Worm (Caenorhabditis elegans): ENCODE measurements around the gene mxl-3.

mxl-3 gene

ce11 chrX:13306869-13307446 is 43.6 kb downstream of the mxl-3 start (continued):
- TF ChIP-seq hlh-12 (tag; optimal IDR thresholded peaks at IDR 0.05) (peak; percentile 89), ccch-3 (GFP tag; optimal IDR thresholded peaks at IDR 0.05) (peak; percentile 52), ceh-91 (GFP tag; IDR thresholded peaks at IDR 0.05) (no peak), bed-1 (GFP tag; IDR thresholded peaks at IDR 0.05) (0 out of 2 replicates have a peak, but pooled peaks have one; percentile 66), Y79H2A.3 (GFP tag; conservative IDR thresholded peaks at IDR 0.05) (0 out of 2 replicates have a peak, but pooled peaks have one; percentile 34), efl-1 (GFP tag; optimal IDR thresholded peaks at IDR 0.05) (no peak), D2030.7 (GFP tag; IDR thresholded peaks at IDR 0.05) (peak; percentile 90)

ce11 chrX:13305779-13306178 is 44.8 kb downstream of the mxl-3 start, which contains the start of gene srd-43:
Gene srd-43 (minus strand): TSS chrX:13305844.
- TF ChIP-seq madf-6 (GFP tag; IDR thresholded peaks at IDR 0.05) (no peak), efl-1 (GFP tag; optimal IDR thresholded peaks at IDR 0.05) (no peak), F10E7.11 (tag; optimal IDR thresholded peaks at IDR 0.05) (no peak), bed-2 (GFP tag; IDR thresholded peaks at IDR 0.05) (no peak), attf-3 (GFP tag; conservative IDR thresholded peaks at IDR 0.05) (no peak)

ce11 chrX:13303357-13303756 is 47.2 kb downstream of the mxl-3 start, which contains the start of gene srd-42:
Gene srd-42 (minus strand): TSS chrX:13303457.
- TF ChIP-seq attf-6 (GFP tag; IDR thresholded peaks at IDR 0.05) (no peak), mxl-1 (tag; optimal IDR thresholded peaks at IDR 0.05) (no peak), ztf-28 (GFP tag; IDR thresholded peaks at IDR 0.05) (no peak), ceh-79 (tag; optimal IDR thresholded peaks at IDR 0.05) (no peak), xnd-1 (tag; optimal IDR thresholded peaks at IDR 0.05) (no peak), snpc-4 (GFP tag; optimal IDR thresholded peaks at IDR 0.05) (no peak), snpc-4 (tag; optimal IDR thresholded peaks at IDR 0.05) (no peak), ztf-6 (GFP tag; IDR thresholded peaks at IDR 0.05) (no peak), let-526 (GFP tag; IDR thresholded peaks at IDR 0.05) (no peak), B0261.1 (tag; optimal IDR thresholded peaks at IDR 0.05) (no peak), ceh-100 (GFP tag; IDR thresholded peaks at IDR 0.05) (no peak), K11D2.4 (GFP tag; IDR thresholded peaks at IDR 0.05) (no peak)

- TF ChIP-seq sptf-2 (GFP tag; optimal IDR thresholded peaks at IDR 0.05) (no peak), ztf-26 (tag; optimal IDR thresholded peaks at IDR 0.05) (no peak), nfya-1 (tag; optimal IDR thresholded peaks at IDR 0.05; ENCODE audit: borderline replicate concordance, insufficient read depth) (no peak), lin-35 (GFP tag; optimal IDR thresholded peaks at IDR 0.05) (no peak), ZK185.1 (tag; optimal IDR thresholded peaks at IDR 0.05; ENCODE audit: poor library complexity, severe bottlenecking) (no peak), K11D2.4 (GFP tag; IDR thresholded peaks at IDR 0.05) (no peak), aptf-2 (GFP tag; conservative IDR thresholded peaks at IDR 0.05) (no peak), zfh-2 (GFP tag; conservative IDR thresholded peaks at IDR 0.05) (no peak), lag-1 (GFP tag; IDR thresholded peaks at IDR 0.05) (no peak), madf-3 (GFP tag; IDR thresholded peaks at IDR 0.05) (no peak), him-1 (tag; optimal IDR thresholded peaks at IDR 0.05) (no peak), ekl-4 (GFP tag; IDR thresholded peaks at IDR 0.05) (no peak), fkh-3 (tag; optimal IDR thresholded peaks at IDR 0.05) (no peak), snpc-1.1 (tag; optimal IDR thresholded peaks at IDR 0.05; ENCODE audit: insufficient read depth) (no peak), tlf-1 (GFP tag; optimal IDR thresholded peaks at IDR 0.05) (no peak), C06A6.2 (GFP tag; conservative IDR thresholded peaks at IDR 0.05) (no peak), nhr-179 (tag; optimal IDR thresholded peaks at IDR 0.05) (no peak)
Measured at ce11 chrX:13300503-13300902, 50.1 kb downstream of the mxl-3 start, which contains the start of gene srd-39. Gene srd-39 (minus strand): TSS chrX:13300603.

All from whole organism, young adult.